Worm (Caenorhabditis elegans) whole organism, L2 larva: ENCODE measurements around the gene T09F5.10.
"Not testable (repeated sequence)": the region's sequence is repeated elsewhere in the genome, so short reads cannot be mapped to it uniquely, and the experiment has no call there.

Experiments used
- fos-1 ChIP-seq: fragments of 150-350 bp; optimal IDR thresholded peaks from 2 replicates; lab custom pipeline; 2014; ENCODE audit warnings: missing biosample characterization, missing genetic modification characterization
- nhr-12 ChIP-seq: fragments of 150-350 bp; optimal IDR thresholded peaks from 2 replicates; lab custom pipeline; 2014; ENCODE audit warnings: missing biosample characterization, missing genetic modification characterization
- unc-62 ChIP-seq: fragments of 150-350 bp; optimal IDR thresholded peaks from 2 replicates; lab custom pipeline; 2014; ENCODE audit warnings: missing biosample characterization, missing genetic modification reagents, missing genetic modification characterization
- zag-1 ChIP-seq: fragments of 150-350 bp; optimal IDR thresholded peaks from 2 replicates; lab custom pipeline; 2014; ENCODE audit warnings: missing biosample characterization, missing genetic modification characterization

- TF ChIP-seq unc-62; fos-1 (tag; lab: Kevin White, UChicago); nhr-12 (tag; lab: Kevin White, UChicago); zag-1 (tag; lab: Kevin White, UChicago): not testable (repeated sequence)
These were observed 35.3 kb downstream of the T09F5.10 start, which contains the start of gene sri-26 for ce11 chrV:15215175-15215574.
